Worm (Caenorhabditis elegans) whole organism, young adult: ENCODE results near the gene Y39A1A.31.

ENCODE experiments used
- ama-1 ChIP-seq, 3 experiments: fragments of 150-350 bp in 1 of 3; sonication (generic microtip) in 2 of 3; optimal IDR thresholded peaks; 2 replicates each; lab custom pipeline; 2014 to 2018; ENCODE audit warnings: missing biosample characterization in 2 of 3, missing genetic modification characterization in 2 of 3, missing genetic modification reagents in 2 of 3
- atf-7 ChIP-seq: sonication (generic microtip); optimal IDR thresholded peaks from 2 replicates; lab custom pipeline; 2017; ENCODE audit warnings: mild to moderate bottlenecking, missing genetic modification characterization, missing compliant biosample characterization
- attf-3 ChIP-seq: fragments of 200-800 bp; sonication (Bioruptor generic); conservative IDR thresholded peaks from 2 replicates; pipeline ENCODE4 v1.3.6; 2022; ENCODE audit warnings: missing genetic modification reagents, missing genetic modification characterization, missing compliant biosample characterization
- ceh-40 ChIP-seq: fragments of 200-800 bp; sonication (Bioruptor generic); IDR thresholded peaks from 2 replicates; pipeline ENCODE4 v1.3.6; 2022; ENCODE audit warnings: missing genetic modification characterization, missing compliant biosample characterization
- efl-1 ChIP-seq: fragments of 150-350 bp; optimal IDR thresholded peaks from 2 replicates; lab custom pipeline; 2014; ENCODE audit warnings: missing biosample characterization, missing genetic modification reagents, missing genetic modification characterization
- egrh-3 ChIP-seq: fragments of 200-800 bp; sonication (Bioruptor generic); IDR thresholded peaks from 2 replicates; pipeline ENCODE4 v1.3.6; 2022; ENCODE audit warnings: missing genetic modification reagents, missing genetic modification characterization, missing compliant biosample characterization
- hmg-20 ChIP-seq: fragments of 200-800 bp; sonication (Bioruptor generic); IDR thresholded peaks from 2 replicates; pipeline ENCODE4 v1.3.6; 2022; ENCODE audit warnings: missing genetic modification reagents, missing genetic modification characterization, missing compliant biosample characterization
- sea-2 ChIP-seq: fragments of 200-800 bp; sonication (Bioruptor generic); IDR thresholded peaks from 2 replicates; pipeline ENCODE4 v1.3.6; 2022; ENCODE audit warnings: missing genetic modification characterization, missing compliant biosample characterization
- snpc-4 ChIP-seq, 5 experiments: fragments of 150-350 bp in 1 of 5; sonication (generic microtip) in 4 of 5; optimal IDR thresholded peaks; 2 replicates each; lab custom pipeline; 2014 to 2018; ENCODE audit warnings: missing genetic modification characterization in 5 of 5, missing biosample characterization in 3 of 5, antibody characterized with exemption in 2 of 5, mild to moderate bottlenecking in 2 of 5, missing compliant biosample characterization in 2 of 5, missing genotype in 2 of 5, moderate library complexity in 2 of 5, missing genetic modification reagents in 1 of 5
- xnd-1 ChIP-seq: sonication (generic microtip); optimal IDR thresholded peaks from 2 replicates; lab custom pipeline; 2016; ENCODE audit warnings: missing genotype, missing genetic modification reagents, missing genetic modification characterization, missing compliant biosample characterization
- ztf-25 ChIP-seq: fragments of 200-800 bp; sonication (Bioruptor generic); IDR thresholded peaks from 2 replicates; pipeline ENCODE4 v1.3.6; 2022; ENCODE audit warnings: missing genetic modification reagents, missing genetic modification characterization, missing compliant biosample characterization

DNA sequence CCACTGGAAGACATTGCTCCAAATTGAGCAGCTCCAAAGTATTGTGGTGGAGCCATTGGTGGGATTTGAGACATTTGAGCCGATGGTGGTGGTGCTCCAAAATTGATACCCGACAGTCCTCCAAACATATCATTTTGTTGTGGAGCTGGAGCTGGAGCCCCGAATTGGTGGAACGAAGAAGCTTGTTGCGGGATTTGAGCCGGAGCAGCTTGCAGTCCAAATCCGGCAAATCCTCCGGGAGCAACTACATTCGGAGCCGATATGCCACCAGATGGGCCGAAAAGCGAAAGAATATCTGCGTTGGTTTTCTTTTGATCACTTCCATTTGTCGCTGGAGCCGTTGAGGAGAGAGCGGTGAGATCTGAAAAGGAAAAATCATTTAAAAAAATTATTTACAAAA lies 49.1 kb upstream of the Y39A1A.31 start:
- no peak for TF ChIP-seq hmg-20 (GFP tag; lab: Robert Waterston, UW)
- no peak for TF ChIP-seq egrh-3 (GFP tag; lab: Robert Waterston, UW)
- no peak for TF ChIP-seq snpc-4 (GFP tag; optimal IDR thresholded peaks at IDR 0.05; lab: Kevin White, UChicago)
- no peak for TF ChIP-seq snpc-4 (tag; optimal IDR thresholded peaks at IDR 0.05; lab: Kevin White, UChicago)
- TF ChIP-seq xnd-1 (tag; lab: Kevin White, UChicago) = no peak
- no peak for TF ChIP-seq ama-1 (optimal IDR thresholded peaks at IDR 0.05; lab: Kevin White, UChicago)
- no peak for TF ChIP-seq ama-1 (GFP tag; optimal IDR thresholded peaks at IDR 0.05; lab: Kevin White, UChicago)
- no peak for TF ChIP-seq efl-1 (GFP tag; lab: Kevin White, UChicago)
- no peak for TF ChIP-seq attf-3 (GFP tag; lab: Robert Waterston, UW)
- no peak for TF ChIP-seq ceh-40
- no peak for TF ChIP-seq sea-2
- no peak for TF ChIP-seq ztf-25 (GFP tag; lab: Robert Waterston, UW)
- TF ChIP-seq atf-7 = no peak
